Worm (Caenorhabditis elegans): ENCODE measurements around the gene Y39G8B.9.

Gene Y39G8B.9

ce11 chrII:14010656-14011376 lies 29.7 kb downstream of the Y39G8B.9 start, which contains the start of gene F01D5.8:
Gene F01D5.8, plus strand, starts transcription at chrII:14010706.
- TF ChIP-seq atf-7 (tag; optimal IDR thresholded peaks at IDR 0.05) (no peak), nhr-80 (tag; optimal IDR thresholded peaks at IDR 0.05) (peak; percentile 59), snpc-4 (GFP tag; optimal IDR thresholded peaks at IDR 0.05) (no peak), snpc-4 (tag; optimal IDR thresholded peaks at IDR 0.05) (peak; percentile 35 to 87 (median 74))

- TF ChIP-seq F37B4.10 (GFP tag; IDR thresholded peaks at IDR 0.05) (0 out of 2 replicates have a peak, but pooled peaks have one; percentile 48), ekl-4 (GFP tag; IDR thresholded peaks at IDR 0.05) (no peak)
These were observed 33.5 kb downstream of the Y39G8B.9 start for ce11 chrII:14014637-14015036.

DNA sequence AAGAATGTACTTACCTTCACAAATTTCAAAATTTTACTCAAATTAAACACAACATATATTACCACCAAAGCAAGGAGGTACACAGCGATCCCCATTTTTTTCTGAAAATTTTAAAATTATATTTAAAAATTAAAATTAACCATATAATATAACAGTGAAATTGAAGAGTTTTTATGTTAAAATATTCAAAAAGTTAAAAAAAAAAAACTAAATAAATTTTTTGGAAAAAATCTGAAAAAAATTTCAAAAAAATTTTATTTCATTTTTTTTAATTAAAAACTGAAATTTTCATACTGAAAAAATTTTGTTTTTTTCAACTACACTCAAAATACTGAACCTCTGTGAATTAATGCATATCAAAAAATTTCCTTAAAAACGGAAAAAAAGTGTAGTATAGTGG lies 35.7 kb downstream of the Y39G8B.9 start, which contains the start of gene cyp-37A1:
Gene cyp-37A1 (minus strand): TSS at position 101 of the 400 bp plus-strand sequence.
- no peak for TF ChIP-seq Y67H2A.10 (GFP tag; conservative IDR thresholded peaks at IDR 0.05)
- no peak for TF ChIP-seq madf-6 (GFP tag; IDR thresholded peaks at IDR 0.05)
- no peak for TF ChIP-seq dpl-1 (GFP tag; optimal IDR thresholded peaks at IDR 0.05)
- TF ChIP-seq repo-1 (tag; optimal IDR thresholded peaks at IDR 0.05) = no peak
- no peak for TF ChIP-seq snpc-4 (GFP tag; optimal IDR thresholded peaks at IDR 0.05)
- TF ChIP-seq snpc-4 (tag; optimal IDR thresholded peaks at IDR 0.05) = no peak
- no peak for TF ChIP-seq C06A6.2 (GFP tag; conservative IDR thresholded peaks at IDR 0.05)
- TF ChIP-seq pha-4 (tag; optimal IDR thresholded peaks at IDR 0.05) = no peak
- no peak for TF ChIP-seq aptf-2 (GFP tag; conservative IDR thresholded peaks at IDR 0.05)
- no peak for TF ChIP-seq tbp1 (GFP tag; optimal IDR thresholded peaks at IDR 0.05)
- TF ChIP-seq ceh-40 (GFP tag; IDR thresholded peaks at IDR 0.05) = no peak
- no peak for TF ChIP-seq chd-7 (tag; optimal IDR thresholded peaks at IDR 0.05)
- TF ChIP-seq B0261.1 (tag; optimal IDR thresholded peaks at IDR 0.05) = no peak
- TF ChIP-seq snpc-1.1 (tag; optimal IDR thresholded peaks at IDR 0.05; ENCODE audit: insufficient read depth) = no peak

DNA sequence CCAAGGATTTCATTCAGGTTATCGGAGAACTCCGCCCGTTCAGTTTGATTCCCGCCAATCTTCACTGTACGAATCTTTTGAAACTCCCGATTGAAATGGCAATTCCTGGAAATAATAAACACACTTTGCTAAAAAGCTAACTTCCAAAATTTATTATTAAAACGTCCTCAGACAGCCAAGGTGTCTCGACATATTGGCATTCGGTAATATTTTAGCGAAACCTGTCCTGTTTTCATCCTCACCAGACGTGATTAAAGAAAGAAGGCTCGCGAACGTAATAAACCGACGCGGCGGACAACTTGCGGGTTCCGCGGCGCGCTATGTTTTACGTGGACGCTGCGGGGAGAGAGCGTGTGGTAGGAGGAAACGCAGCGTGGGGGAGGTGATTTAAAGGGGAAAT lies 37.0 kb downstream of the Y39G8B.9 start:
- peak; percentile 96 for TF ChIP-seq attf-6 (GFP tag; IDR thresholded peaks at IDR 0.05)
- TF ChIP-seq K11D2.4 (GFP tag; IDR thresholded peaks at IDR 0.05) = peak; percentile 74; the same call in 1 of the 2 replicates
- peak; percentile 93 for TF ChIP-seq Y56A3A.18 (GFP tag; IDR thresholded peaks at IDR 0.05)
- TF ChIP-seq dpl-1 (GFP tag; optimal IDR thresholded peaks at IDR 0.05) = peak; percentile 3
- no peak for TF ChIP-seq aptf-3 (GFP tag; IDR thresholded peaks at IDR 0.05)
- no peak for TF ChIP-seq hlh-26 (GFP tag; conservative IDR thresholded peaks at IDR 0.05)
- no peak for TF ChIP-seq ztf-28 (GFP tag; IDR thresholded peaks at IDR 0.05)
- TF ChIP-seq somi-1 (GFP tag; optimal IDR thresholded peaks at IDR 0.05) = peak; percentile 23
- peak; percentile 97 for TF ChIP-seq pbrm-1 (GFP tag; IDR thresholded peaks at IDR 0.05)
- TF ChIP-seq C17E4.6 (GFP tag; IDR thresholded peaks at IDR 0.05) = peak; percentile 74; the same call in 1 of the 2 replicates
- TF ChIP-seq lir-1 (GFP tag; conservative IDR thresholded peaks at IDR 0.05) = no peak
- TF ChIP-seq rcor-1 (GFP tag; IDR thresholded peaks at IDR 0.05) = peak; percentile 89
- peak; percentile 100 for TF ChIP-seq hmg-1.2 (GFP tag; IDR thresholded peaks at IDR 0.05)
- TF ChIP-seq ceh-79 (tag; optimal IDR thresholded peaks at IDR 0.05) = no peak
- peak; percentile 92 for TF ChIP-seq mcd-1 (GFP tag; IDR thresholded peaks at IDR 0.05)
- peak; percentile 64 for TF ChIP-seq athp-1 (tag; optimal IDR thresholded peaks at IDR 0.05)
- TF ChIP-seq snpc-3.4 (tag; optimal IDR thresholded peaks at IDR 0.05) = peak; percentile 98
- TF ChIP-seq K12H6.12 (tag; optimal IDR thresholded peaks at IDR 0.05) = peak; percentile 31
- TF ChIP-seq let-526 (GFP tag; IDR thresholded peaks at IDR 0.05) = no peak
- TF ChIP-seq snpc-1.1 (tag; optimal IDR thresholded peaks at IDR 0.05; ENCODE audit: insufficient read depth) = peak; percentile 99
- TF ChIP-seq rec-8 (tag; optimal IDR thresholded peaks at IDR 0.05) = peak; percentile 6 to 28
- no peak for TF ChIP-seq attf-3 (GFP tag; conservative IDR thresholded peaks at IDR 0.05)
- peak; percentile 93 for TF ChIP-seq B0336.3 (GFP tag; IDR thresholded peaks at IDR 0.05)
- peak; percentile 54 for TF ChIP-seq F22D6.2 (tag; optimal IDR thresholded peaks at IDR 0.05)
- TF ChIP-seq F39B2.1 (GFP tag; IDR thresholded peaks at IDR 0.05) = no peak
- no peak for TF ChIP-seq ceh-58 (GFP tag; IDR thresholded peaks at IDR 0.05)
- TF ChIP-seq zfh-2 (GFP tag; conservative IDR thresholded peaks at IDR 0.05) = peak; percentile 91

Measured in whole organism, young adult.